Fruit fly (Drosophila melanogaster) S2 (cell line): ENCODE measurements around the gene CG17544.

Experiments used
- CG8478 ChIP-seq: fragments of >200 bp; optimal IDR thresholded peaks from 2 replicates; lab custom pipeline; 2018
- CTCF ChIP-seq, 2 experiments: fragments of >200 bp; optimal IDR thresholded peaks; 2 replicates each; lab custom pipeline; 2018

dm6 chr2L:19425765-19426329 lies 27.6 kb upstream of the CG17544 start:
- TF ChIP-seq CG8478 (no peak), CTCF (optimal IDR thresholded peaks at IDR 0.05; lab: Kevin White, UChicago) (peak; percentile 90 to 98)
